Worm (Caenorhabditis elegans): Measurements from ENCODE around the gene mod-1.
"Not testable (repeated sequence)": the region's sequence is repeated elsewhere in the genome, so short reads cannot be mapped to it uniquely, and the experiment has no call there.

Gene mod-1

ce11 chrV:8903916-8904315, 9.9 kb downstream of the mod-1 start:
- TF ChIP-seq unc-62 (GFP tag; optimal IDR thresholded peaks at IDR 0.05) (no peak), ZK546.5 (tag; optimal IDR thresholded peaks at IDR 0.05) (no peak), nhr-21 (tag; optimal IDR thresholded peaks at IDR 0.05) (no peak), elt-3 (tag; optimal IDR thresholded peaks at IDR 0.05) (no peak), nhr-129 (tag; optimal IDR thresholded peaks at IDR 0.05) (no peak), unc-55 (GFP tag; optimal IDR thresholded peaks at IDR 0.05) (no peak), unc-39 (tag; optimal IDR thresholded peaks at IDR 0.05) (no peak), nhr-11 (tag; optimal IDR thresholded peaks at IDR 0.05) (no peak), elt-1 (tag; optimal IDR thresholded peaks at IDR 0.05) (no peak), nhr-77 (tag; optimal IDR thresholded peaks at IDR 0.05) (no peak), ztf-11 (tag; optimal IDR thresholded peaks at IDR 0.05) (no peak), fos-1 (tag; optimal IDR thresholded peaks at IDR 0.05) (no peak), ztf-4 (tag; optimal IDR thresholded peaks at IDR 0.05) (no peak), sma-9 (GFP tag; optimal IDR thresholded peaks at IDR 0.05) (no peak), sma-9 (tag; optimal IDR thresholded peaks at IDR 0.05) (no peak), ceh-82 (tag; optimal IDR thresholded peaks at IDR 0.05) (no peak), crh-2 (tag; optimal IDR thresholded peaks at IDR 0.05) (no peak), zag-1 (tag; optimal IDR thresholded peaks at IDR 0.05) (no peak), mbf-1 (tag; optimal IDR thresholded peaks at IDR 0.05) (no peak), aly-2 (tag; optimal IDR thresholded peaks at IDR 0.05) (no peak)

- TF ChIP-seq lin-11 (tag; optimal IDR thresholded peaks at IDR 0.05), result no peak
- TF ChIP-seq ceh-82 (tag; optimal IDR thresholded peaks at IDR 0.05), result no peak
- TF ChIP-seq mdl-1 (tag; optimal IDR thresholded peaks at IDR 0.05), result no peak
- TF ChIP-seq elt-1 (tag; optimal IDR thresholded peaks at IDR 0.05), result no peak
- no peak for TF ChIP-seq nhr-23 (tag; optimal IDR thresholded peaks at IDR 0.05)
- TF ChIP-seq sma-3 (GFP tag; optimal IDR thresholded peaks at IDR 0.05), result no peak
- no peak for TF ChIP-seq ztf-1 (GFP tag; conservative IDR thresholded peaks at IDR 0.05)
- no peak for TF ChIP-seq alr-1 (tag; optimal IDR thresholded peaks at IDR 0.05)
- no peak for TF ChIP-seq ztf-11 (tag; optimal IDR thresholded peaks at IDR 0.05)
- no peak for TF ChIP-seq R02D3.7 (tag; optimal IDR thresholded peaks at IDR 0.05)
- no peak for TF ChIP-seq ztf-4 (tag; optimal IDR thresholded peaks at IDR 0.05)
- no peak for TF ChIP-seq blmp-1 (tag; optimal IDR thresholded peaks at IDR 0.05; ENCODE audit: insufficient read depth)
- no peak for TF ChIP-seq nhr-25 (tag; optimal IDR thresholded peaks at IDR 0.05)
- TF ChIP-seq nhr-77 (tag; optimal IDR thresholded peaks at IDR 0.05), result no peak
- TF ChIP-seq nhr-10 (tag; optimal IDR thresholded peaks at IDR 0.05), result no peak
- no peak for TF ChIP-seq unc-62 (GFP tag; optimal IDR thresholded peaks at IDR 0.05)
- TF ChIP-seq nhr-129 (tag; optimal IDR thresholded peaks at IDR 0.05), result no peak
Observed at ce11 chrV:8902697-8903096, 11.1 kb downstream of the mod-1 start, which contains the start of gene frpr-12. Gene frpr-12 (plus strand): TSS chrV:8902997.

ce11 chrV:8898756-8899155, 15.1 kb downstream of the mod-1 start, which contains the start of gene frpr-13:
Gene frpr-13 (plus strand): TSS chrV:8899056.
- no peak for TF ChIP-seq blmp-1 (tag; optimal IDR thresholded peaks at IDR 0.05; ENCODE audit: insufficient read depth)
- TF ChIP-seq F13H6.1 (tag; optimal IDR thresholded peaks at IDR 0.05), result no peak
- no peak for TF ChIP-seq ztf-4 (tag; optimal IDR thresholded peaks at IDR 0.05)

DNA sequence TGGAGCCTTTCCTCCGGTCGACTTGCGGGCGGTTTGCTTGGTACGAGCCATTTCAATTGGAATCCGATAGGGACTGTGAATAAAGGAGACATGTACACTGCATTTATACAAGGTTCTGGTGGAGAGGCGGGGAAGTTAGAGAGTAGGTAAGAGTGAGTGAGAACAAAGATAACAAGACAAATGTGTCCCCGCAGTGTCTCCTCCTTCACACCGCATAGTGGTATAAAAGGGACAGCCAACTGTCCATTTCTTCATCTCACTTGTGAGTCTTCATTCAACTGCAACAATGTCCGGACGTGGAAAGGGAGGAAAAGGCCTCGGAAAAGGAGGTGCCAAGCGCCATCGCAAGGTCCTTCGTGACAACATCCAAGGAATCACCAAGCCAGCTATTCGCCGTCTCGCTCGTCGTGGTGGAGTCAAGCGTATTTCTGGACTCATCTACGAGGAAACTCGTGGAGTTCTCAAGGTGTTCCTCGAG, 15.9 kb downstream of the mod-1 start, which contains the start of the genes his-17 and his-18:
Gene his-17 (minus strand): TSS at position 51 of the 478 bp plus-strand sequence.
Gene his-18 (plus strand): TSS at position 287 of the 478 bp plus-strand sequence.
- not testable (repeated sequence) for TF ChIP-seq mab-5, aly-2, mbf-1 (tag; optimal IDR thresholded peaks at IDR 0.05)

ce11 chrV:8861949-8862348, 51.9 kb downstream of the mod-1 start, which contains the start of gene F07B7.12:
Gene F07B7.12 (minus strand): TSS chrV:8862049.
- TF ChIP-seq ZK546.5, egl-27, alr-1 (tag; optimal IDR thresholded peaks at IDR 0.05): not testable (repeated sequence)
